Worm (Caenorhabditis elegans) whole organism, young adult: ENCODE measurements around the gene T07A5.1.

Source experiments
- B0019.2 ChIP-seq: fragments of 200-800 bp; sonication (Bioruptor generic); conservative IDR thresholded peaks from 2 replicates; pipeline ENCODE4 v1.3.6; 2022; ENCODE audit warnings: missing genetic modification reagents, missing genetic modification characterization, missing compliant biosample characterization
- F37B4.10 ChIP-seq: fragments of 200-800 bp; sonication (Bioruptor generic); IDR thresholded peaks from 2 replicates; pipeline ENCODE4 v1.3.6; 2022; ENCODE audit warnings: missing genetic modification characterization, missing compliant biosample characterization
- F52B5.7 ChIP-seq: sonication (generic microtip); optimal IDR thresholded peaks from 2 replicates; lab custom pipeline; 2016; ENCODE audit warnings: mild to moderate bottlenecking, missing genetic modification characterization, missing compliant biosample characterization
- T07F8.4 ChIP-seq: sonication (generic microtip); optimal IDR thresholded peaks from 2 replicates; lab custom pipeline; 2016; ENCODE audit warnings: mild to moderate bottlenecking, missing genetic modification characterization, moderate library complexity, missing compliant biosample characterization
- akir-1 ChIP-seq: fragments of 200-800 bp; sonication (Bioruptor generic); optimal IDR thresholded peaks from 2 replicates; lab custom pipeline; 2018; ENCODE audit warnings: mild to moderate bottlenecking, missing genetic modification characterization, moderate library complexity, missing compliant biosample characterization
- attf-5 ChIP-seq: fragments of 200-800 bp; sonication (Bioruptor generic); optimal IDR thresholded peaks from 2 replicates; lab custom pipeline; 2018; ENCODE audit warnings: mild to moderate bottlenecking, missing genetic modification characterization, missing compliant biosample characterization
- ccch-3 ChIP-seq: fragments of 200-800 bp; sonication (Bioruptor generic); optimal IDR thresholded peaks from 2 replicates; lab custom pipeline; 2018; ENCODE audit warnings: mild to moderate bottlenecking, missing genetic modification characterization, missing compliant biosample characterization
- ceh-27 ChIP-seq: fragments of 200-800 bp; sonication (Bioruptor generic); optimal IDR thresholded peaks from 2 replicates; lab custom pipeline; 2018; ENCODE audit warnings: mild to moderate bottlenecking, missing genetic modification characterization, moderate library complexity, missing compliant biosample characterization
- dox-1 ChIP-seq: fragments of 200-800 bp; sonication (Bioruptor generic); IDR thresholded peaks from 2 replicates; pipeline ENCODE4 v1.3.6; 2022; ENCODE audit warnings: missing genetic modification reagents, missing genetic modification characterization, missing compliant biosample characterization
- dpl-1 ChIP-seq: fragments of 150-350 bp; optimal IDR thresholded peaks from 2 replicates; lab custom pipeline; 2014; ENCODE audit warnings: missing biosample characterization, missing genetic modification reagents, missing genetic modification characterization
- ekl-4 ChIP-seq: fragments of 200-800 bp; sonication (Bioruptor generic); IDR thresholded peaks from 2 replicates; pipeline ENCODE4 v1.3.6; 2022; ENCODE audit warnings: missing genetic modification reagents, missing genetic modification characterization, missing compliant biosample characterization
- him-1 ChIP-seq: sonication (generic microtip); optimal IDR thresholded peaks from 2 replicates; lab custom pipeline; 2016; ENCODE audit warnings: missing genotype, missing genetic modification reagents, missing genetic modification characterization, missing compliant biosample characterization
- hlh-26 ChIP-seq: fragments of 200-800 bp; sonication (Bioruptor generic); conservative IDR thresholded peaks from 2 replicates; pipeline ENCODE4 v1.3.6; 2022; ENCODE audit warnings: missing genetic modification reagents, missing genetic modification characterization, missing compliant biosample characterization
- hmg-20 ChIP-seq: fragments of 200-800 bp; sonication (Bioruptor generic); IDR thresholded peaks from 2 replicates; pipeline ENCODE4 v1.3.6; 2022; ENCODE audit warnings: missing genetic modification reagents, missing genetic modification characterization, missing compliant biosample characterization
- hrde-1 ChIP-seq: sonication (generic microtip); optimal IDR thresholded peaks from 2 replicates; lab custom pipeline; 2016; ENCODE audit warnings: missing genetic modification characterization, mild to moderate bottlenecking, missing compliant biosample characterization, moderate library complexity, missing genotype, missing genetic modification reagents, borderline replicate concordance
- let-526 ChIP-seq: fragments of 200-800 bp; sonication (Bioruptor generic); IDR thresholded peaks from 2 replicates; pipeline ENCODE4 v1.3.6; 2022; ENCODE audit warnings: missing genetic modification reagents, missing genetic modification characterization, missing compliant biosample characterization
- lsl-1 ChIP-seq: fragments of 200-800 bp; sonication (Bioruptor generic); optimal IDR thresholded peaks from 2 replicates; lab custom pipeline; 2018; ENCODE audit warnings: mild to moderate bottlenecking, missing genetic modification characterization, moderate library complexity, missing compliant biosample characterization
- lsy-27 ChIP-seq: sonication (generic microtip); optimal IDR thresholded peaks from 2 replicates; lab custom pipeline; 2017; ENCODE audit warnings: missing genetic modification characterization, mild to moderate bottlenecking, missing compliant biosample characterization, antibody characterized with exemption, missing genotype, borderline replicate concordance; ENCODE audit not compliant: insufficient read depth
- mcd-1 ChIP-seq: fragments of 200-800 bp; sonication (Bioruptor generic); IDR thresholded peaks from 2 replicates; pipeline ENCODE4 v1.3.6; 2022; ENCODE audit warnings: missing genetic modification reagents, missing genetic modification characterization, missing compliant biosample characterization
- mel-28 ChIP-seq: sonication (generic microtip); optimal IDR thresholded peaks from 2 replicates; lab custom pipeline; 2016; ENCODE audit warnings: borderline replicate concordance, mild to moderate bottlenecking, missing genetic modification characterization, missing compliant biosample characterization
- mes-4 ChIP-seq: sonication (generic microtip); optimal IDR thresholded peaks from 2 replicates; lab custom pipeline; 2016; ENCODE audit warnings: missing genotype, missing genetic modification characterization, missing compliant biosample characterization
- nfya-1 ChIP-seq: sonication (generic microtip); optimal IDR thresholded peaks from 2 replicates; lab custom pipeline; 2017; ENCODE audit warnings: antibody characterized with exemption, missing compliant biosample characterization, missing genetic modification characterization, borderline replicate concordance; ENCODE audit not compliant: insufficient read depth
- nfyb-1 ChIP-seq: fragments of 200-800 bp; sonication (Bioruptor generic); IDR thresholded peaks from 2 replicates; pipeline ENCODE4 v1.3.6; 2022; ENCODE audit warnings: missing genetic modification reagents, missing genetic modification characterization, missing compliant biosample characterization
- pbrm-1 ChIP-seq: fragments of 200-800 bp; sonication (Bioruptor generic); IDR thresholded peaks from 2 replicates; pipeline ENCODE4 v1.3.6; 2022; ENCODE audit warnings: missing genetic modification reagents, missing genetic modification characterization, missing compliant biosample characterization
- rcor-1 ChIP-seq: fragments of 200-800 bp; sonication (Bioruptor generic); IDR thresholded peaks from 2 replicates; pipeline ENCODE4 v1.3.6; 2022; ENCODE audit warnings: missing genetic modification reagents, missing genetic modification characterization, missing compliant biosample characterization
- rpc-1 ChIP-seq, 2 experiments: fragments of 150-350 bp in 1 of 2; sonication (generic microtip) in 1 of 2; optimal IDR thresholded peaks; 2 replicates each; lab custom pipeline; 2014 to 2018; ENCODE audit warnings: missing biosample characterization in 1 of 2, missing genetic modification characterization in 1 of 2, missing genetic modification reagents in 1 of 2, missing genotype in 1 of 2
- sdz-38 ChIP-seq: sonication (generic microtip); optimal IDR thresholded peaks from 2 replicates; lab custom pipeline; 2016; ENCODE audit warnings: missing genotype, missing genetic modification characterization, missing compliant biosample characterization
- sea-2 ChIP-seq: fragments of 200-800 bp; sonication (Bioruptor generic); IDR thresholded peaks from 2 replicates; pipeline ENCODE4 v1.3.6; 2022; ENCODE audit warnings: missing genetic modification characterization, missing compliant biosample characterization
- unc-62 ChIP-seq: fragments of 150-350 bp; optimal IDR thresholded peaks from 2 replicates; lab custom pipeline; 2014; ENCODE audit warnings: missing biosample characterization, missing genetic modification reagents, missing genetic modification characterization
- ztf-18 ChIP-seq: sonication (generic microtip); optimal IDR thresholded peaks from 2 replicates; lab custom pipeline; 2016; ENCODE audit warnings: missing genotype, mild to moderate bottlenecking, missing genetic modification characterization, missing compliant biosample characterization
- ztf-22 ChIP-seq: fragments of 200-800 bp; sonication (Bioruptor generic); optimal IDR thresholded peaks from 2 replicates; lab custom pipeline; 2018; ENCODE audit warnings: mild to moderate bottlenecking, missing genetic modification characterization, moderate library complexity, missing compliant biosample characterization
- ztf-26 ChIP-seq: sonication (generic microtip); optimal IDR thresholded peaks from 2 replicates; lab custom pipeline; 2017; ENCODE audit warnings: missing genetic modification characterization, missing compliant biosample characterization

T07A5.1 gene

DNA sequence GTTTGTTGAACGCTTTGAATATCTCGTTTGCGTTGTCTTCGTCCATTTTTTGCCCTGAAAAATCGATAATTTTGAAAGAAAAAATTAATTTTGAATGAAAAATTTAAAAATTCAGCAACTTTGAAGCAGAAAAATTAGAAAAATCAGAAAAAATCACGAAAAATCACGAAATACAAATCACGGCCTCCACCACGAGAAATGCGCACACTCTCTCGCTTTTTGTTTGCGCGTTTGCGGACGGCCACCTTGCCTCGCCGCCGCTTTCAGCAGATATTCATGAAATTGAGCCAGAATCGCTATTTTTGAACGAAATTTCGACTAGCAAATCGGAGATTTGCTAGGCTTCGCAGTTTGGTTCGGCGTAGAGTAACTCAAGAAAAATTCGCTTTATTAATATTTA, 39.2 kb downstream of the T07A5.1 start, which contains the start of gene inpp-4B:
TSS of gene inpp-4B (minus strand) at position 54 of the 400 bp plus-strand sequence.
- TF ChIP-seq ztf-18 (tag; lab: Kevin White, UChicago), result peak; percentile 85
- peak; percentile 17; the same call in 1 of the 2 replicates for TF ChIP-seq dox-1 (GFP tag; lab: Robert Waterston, UW)
- peak; percentile 58 for TF ChIP-seq mcd-1 (GFP tag; lab: Robert Waterston, UW)

ce11 chrIII:10261682-10262081, 44.3 kb downstream of the T07A5.1 start, which contains the start of gene bbs-5:
Gene bbs-5 (minus strand): TSS chrIII:10261782.
- TF ChIP-seq dpl-1 (GFP tag; lab: Kevin White, UChicago), result no peak
- no peak for TF ChIP-seq ztf-26
- no peak for TF ChIP-seq ztf-22 (GFP tag; lab: Kevin White, UChicago)
- TF ChIP-seq sea-2 (GFP tag; lab: Robert Waterston, UW), result no peak
- TF ChIP-seq rcor-1, result no peak
- no peak for TF ChIP-seq sdz-38 (tag; lab: Kevin White, UChicago)
- TF ChIP-seq mel-28, result no peak
- no peak for TF ChIP-seq him-1 (tag; lab: Kevin White, UChicago)
- no peak for TF ChIP-seq pbrm-1 (GFP tag; lab: Robert Waterston, UW)
- no peak for TF ChIP-seq ccch-3 (GFP tag; lab: Kevin White, UChicago)
- no peak for TF ChIP-seq let-526
- no peak for TF ChIP-seq ekl-4 (GFP tag; lab: Robert Waterston, UW)
- no peak for TF ChIP-seq nfya-1 (tag; lab: Kevin White, UChicago)
- TF ChIP-seq akir-1 (GFP tag; lab: Kevin White, UChicago), result no peak
- no peak for TF ChIP-seq attf-5 (GFP tag; lab: Kevin White, UChicago)
- no peak for TF ChIP-seq lsy-27 (tag; lab: Kevin White, UChicago)
- no peak for TF ChIP-seq T07F8.4 (tag; lab: Kevin White, UChicago)

DNA sequence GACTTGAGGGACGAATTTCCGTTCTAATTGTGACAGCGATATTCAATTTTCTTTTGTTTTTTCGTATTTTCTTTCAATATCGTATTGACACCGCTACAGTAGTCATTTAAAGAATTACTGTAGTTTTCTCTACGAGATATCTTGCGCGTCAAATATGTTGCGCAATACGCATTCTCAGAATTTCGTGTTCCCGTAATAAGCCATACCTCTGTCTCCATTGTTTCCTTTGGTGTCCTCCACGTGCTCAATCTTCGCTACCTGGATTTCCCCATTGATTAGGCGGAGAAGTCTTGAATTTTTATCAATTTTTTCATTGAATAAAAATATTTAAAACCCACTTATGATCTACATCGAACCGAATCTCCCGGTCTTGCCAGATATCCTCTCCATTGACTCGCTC, 44.7 kb downstream of the T07A5.1 start:
- TF ChIP-seq mes-4 (no peak), lsl-1 (GFP tag; lab: Kevin White, UChicago) (peak; percentile 11)

ce11 chrIII:10258641-10259040, 47.4 kb downstream of the T07A5.1 start, which contains the start of gene rip-1:
Gene rip-1 (minus strand): TSS chrIII:10258741.
- TF ChIP-seq him-1 (tag; lab: Kevin White, UChicago) (no peak), F52B5.7 (tag; lab: Kevin White, UChicago) (no peak), mcd-1 (GFP tag; lab: Robert Waterston, UW) (no peak), ceh-27 (GFP tag; lab: Kevin White, UChicago) (no peak), hmg-20 (GFP tag; lab: Robert Waterston, UW) (no peak), hlh-26 (GFP tag; lab: Robert Waterston, UW) (no peak), B0019.2 (GFP tag; lab: Robert Waterston, UW) (no peak), nfyb-1 (GFP tag; lab: Robert Waterston, UW) (no peak), rpc-1 (optimal IDR thresholded peaks at IDR 0.05; lab: Kevin White, UChicago) (no peak), rpc-1 (tag; optimal IDR thresholded peaks at IDR 0.05; lab: Kevin White, UChicago) (no peak), attf-5 (GFP tag; lab: Kevin White, UChicago) (no peak), ztf-22 (GFP tag; lab: Kevin White, UChicago) (no peak), hrde-1 (tag; lab: Kevin White, UChicago) (no peak), unc-62 (GFP tag; lab: Kevin White, UChicago) (no peak), rcor-1 (no peak), F37B4.10 (GFP tag; lab: Robert Waterston, UW) (no peak)
